Fruit fly (Drosophila melanogaster): ENCODE data around the gene rdx.

Gene rdx

dm6 chr3R:14051391-14051852, 19.6 kb upstream of the rdx start (continued):
- TF ChIP-seq phol (tag; optimal IDR thresholded peaks at IDR 0.05), result no peak
- no peak for TF ChIP-seq ken (GFP tag; IDR thresholded peaks at IDR 0.05)
- TF ChIP-seq tll (GFP tag; optimal IDR thresholded peaks at IDR 0.05), result no peak
- no peak for TF ChIP-seq CG4854 (GFP tag; optimal IDR thresholded peaks at IDR 0.05)
- TF ChIP-seq vnd (GFP tag; IDR thresholded peaks at IDR 0.05; ENCODE audit: partially characterized antibody), result no peak
- TF ChIP-seq CG15011 (GFP tag; optimal IDR thresholded peaks at IDR 0.05), result no peak
- peak; percentile 49 for TF ChIP-seq CG34376 (GFP tag; optimal IDR thresholded peaks at IDR 0.05)
- TF ChIP-seq CG11247 (GFP tag; IDR thresholded peaks at IDR 0.05), result no peak
- TF ChIP-seq sd (tag; optimal IDR thresholded peaks at IDR 0.05), result peak; percentile 99
- TF ChIP-seq CG33557 (GFP tag; optimal IDR thresholded peaks at IDR 0.05), result no peak
- no peak for TF ChIP-seq CG4820 (GFP tag; optimal IDR thresholded peaks at IDR 0.05)
- TF ChIP-seq CG8290 (GFP tag; optimal IDR thresholded peaks at IDR 0.05), result no peak
- peak in 1 of 2 experiments; percentile 38 for TF ChIP-seq CG8290 (tag; optimal IDR thresholded peaks at IDR 0.05)
- TF ChIP-seq Elba2 (GFP tag; optimal IDR thresholded peaks at IDR 0.05), result no peak
- TF ChIP-seq z (GFP tag; IDR thresholded peaks at IDR 0.05), result peak; percentile 67; the same call in 1 of the 3 replicates
- TF ChIP-seq CG10543 (GFP tag; optimal IDR thresholded peaks at IDR 0.05), result peak; percentile 38
- no peak for TF ChIP-seq crol (GFP tag; IDR thresholded peaks at IDR 0.05)
- no peak for TF ChIP-seq CG8944 (GFP tag; optimal IDR thresholded peaks at IDR 0.05)
- no peak for TF ChIP-seq CG5245 (GFP tag; optimal IDR thresholded peaks at IDR 0.05)
- TF ChIP-seq sens-2 (GFP tag; IDR thresholded peaks at IDR 0.05), result no peak
- peak; percentile 86; the same call in 3 of the 4 replicates for TF ChIP-seq chinmo (GFP tag; IDR thresholded peaks at IDR 0.05; ENCODE audit: partially characterized antibody)
- no peak for TF ChIP-seq CG12391 (tag; optimal IDR thresholded peaks at IDR 0.05)
- no peak for TF ChIP-seq Nf-YA (GFP tag; IDR thresholded peaks at IDR 0.05)
- no peak for TF ChIP-seq GATAe (GFP tag; conservative IDR thresholded peaks at IDR 0.05)
- TF ChIP-seq CG14014 (GFP tag; IDR thresholded peaks at IDR 0.05), result peak; percentile 7; the same call in 1 of the 2 replicates
- TF ChIP-seq lov (optimal IDR thresholded peaks at IDR 0.05), result no peak
- TF ChIP-seq lov (GFP tag; IDR thresholded peaks at IDR 0.05), result no peak
- TF ChIP-seq Dad (GFP tag; optimal IDR thresholded peaks at IDR 0.05), result no peak
- TF ChIP-seq unpg (GFP tag; optimal IDR thresholded peaks at IDR 0.05), result no peak
- no peak for TF ChIP-seq CG13123 (GFP tag; optimal IDR thresholded peaks at IDR 0.05)
- TF ChIP-seq caup (GFP tag; optimal IDR thresholded peaks at IDR 0.05; ENCODE audit: severe bottlenecking), result no peak
- no peak for TF ChIP-seq CG11504 (tag; optimal IDR thresholded peaks at IDR 0.05)
- no peak for TF ChIP-seq tio (GFP tag; optimal IDR thresholded peaks at IDR 0.05)
- no peak for TF ChIP-seq CG2116 (GFP tag; optimal IDR thresholded peaks at IDR 0.05)
- TF ChIP-seq fu2 (GFP tag; optimal IDR thresholded peaks at IDR 0.05), result no peak
- TF ChIP-seq CG5180 (GFP tag; optimal IDR thresholded peaks at IDR 0.05), result no peak
- TF ChIP-seq jigr1 (GFP tag; IDR thresholded peaks at IDR 0.05), result no peak
- TF ChIP-seq tap (tag; optimal IDR thresholded peaks at IDR 0.05), result no peak
- no peak for TF ChIP-seq Max (GFP tag; optimal IDR thresholded peaks at IDR 0.05)
- no peak for TF ChIP-seq CG9876 (GFP tag; optimal IDR thresholded peaks at IDR 0.05)
- TF ChIP-seq CG7987 (GFP tag; optimal IDR thresholded peaks at IDR 0.05), result peak; percentile 47
- peak; percentile 72 for TF ChIP-seq B-H2 (GFP tag; optimal IDR thresholded peaks at IDR 0.05)
- peak; percentile 39 for TF ChIP-seq gro (GFP tag; optimal IDR thresholded peaks at IDR 0.05)
- TF ChIP-seq Mes4 (GFP tag; optimal IDR thresholded peaks at IDR 0.05), result no peak
- no peak for TF ChIP-seq ranshi (GFP tag; IDR thresholded peaks at IDR 0.05)
- TF ChIP-seq CG9797 (GFP tag; optimal IDR thresholded peaks at IDR 0.05), result no peak
- no peak for TF ChIP-seq CG18262 (tag; optimal IDR thresholded peaks at IDR 0.05)
- peak; percentile 92 for TF ChIP-seq cg (GFP tag; optimal IDR thresholded peaks at IDR 0.05)
- no peak for TF ChIP-seq CG8281 (tag; optimal IDR thresholded peaks at IDR 0.05)
- TF ChIP-seq Rfx (GFP tag; IDR thresholded peaks at IDR 0.05), result peak; percentile 6; the same call in 1 of the 2 replicates
- TF ChIP-seq E2f2 (GFP tag; IDR thresholded peaks at IDR 0.05), result no peak
- TF ChIP-seq CG17328 (GFP tag; IDR thresholded peaks at IDR 0.05), result no peak

Data from whole organism, embryonic.